Worm (Caenorhabditis elegans) whole organism, mixed stage, embryonic: ENCODE data around the gene zzz-1.

Source experiments
- M03D4.4 ChIP-seq: sonication (generic microtip); optimal IDR thresholded peaks from 2 replicates; lab custom pipeline; 2017; ENCODE audit warnings: mild to moderate bottlenecking, missing genetic modification characterization, missing compliant biosample characterization
- lin-13 ChIP-seq: fragments of 150-350 bp; optimal IDR thresholded peaks from 2 replicates; lab custom pipeline; 2014; ENCODE audit warnings: missing biosample characterization, missing genetic modification characterization
- nhr-28 ChIP-seq: fragments of 150-350 bp; optimal IDR thresholded peaks from 2 replicates; lab custom pipeline; 2014; ENCODE audit warnings: missing biosample characterization, missing genetic modification characterization
- pha-4 ChIP-seq: fragments of 150-350 bp; optimal IDR thresholded peaks from 2 replicates; lab custom pipeline; 2018; ENCODE audit warnings: missing biosample characterization, missing genetic modification reagents, missing genetic modification characterization
- sem-2 ChIP-seq: fragments of 200-800 bp; sonication (Bioruptor generic); optimal IDR thresholded peaks from 2 replicates; lab custom pipeline; 2018; ENCODE audit warnings: mild to moderate bottlenecking, missing genetic modification characterization, missing compliant biosample characterization
- snpc-4 ChIP-seq: fragments of 150-350 bp; optimal IDR thresholded peaks from 2 replicates; lab custom pipeline; 2014; ENCODE audit warnings: missing biosample characterization, missing genetic modification characterization

DNA sequence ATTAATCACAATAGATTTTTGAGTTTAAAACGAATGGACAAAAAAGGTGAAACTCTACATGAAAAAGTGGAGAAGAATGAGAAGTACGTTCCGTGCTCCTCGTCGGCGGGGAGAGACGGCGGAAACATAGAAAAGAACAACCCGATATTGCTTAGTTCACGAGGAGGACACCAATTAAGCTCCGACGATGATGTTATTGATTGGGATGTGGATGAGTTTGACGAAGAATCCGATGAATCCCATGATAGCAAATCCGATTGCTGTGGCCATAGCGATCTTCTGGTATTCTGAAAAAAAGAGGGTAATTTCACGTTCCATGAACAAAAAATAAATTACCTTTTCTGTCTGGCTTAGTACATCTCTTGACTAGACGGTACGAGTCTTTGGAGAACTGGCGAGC is 12.3 kb downstream of the zzz-1 start:
- TF ChIP-seq M03D4.4 (no peak), pha-4 (tag; lab: Kevin White, UChicago) (no peak), snpc-4 (tag; lab: Kevin White, UChicago) (no peak), sem-2 (GFP tag; lab: Kevin White, UChicago) (no peak), nhr-28 (tag; lab: Kevin White, UChicago) (no peak), lin-13 (tag; lab: Kevin White, UChicago) (no peak)
